Fruit fly (Drosophila melanogaster) ovary, adult (tissue): ENCODE measurements around the gene CtsL3.

Source experiments
- CG17801 ChIP-seq: fragments of 200-800 bp; optimal IDR thresholded peaks from 2 replicates; lab custom pipeline; 2019; ENCODE audit warnings: missing biosample characterization, mild to moderate bottlenecking, missing genetic modification characterization, moderate library complexity; ENCODE audit not compliant: partially characterized antibody

CtsL3 gene

DNA sequence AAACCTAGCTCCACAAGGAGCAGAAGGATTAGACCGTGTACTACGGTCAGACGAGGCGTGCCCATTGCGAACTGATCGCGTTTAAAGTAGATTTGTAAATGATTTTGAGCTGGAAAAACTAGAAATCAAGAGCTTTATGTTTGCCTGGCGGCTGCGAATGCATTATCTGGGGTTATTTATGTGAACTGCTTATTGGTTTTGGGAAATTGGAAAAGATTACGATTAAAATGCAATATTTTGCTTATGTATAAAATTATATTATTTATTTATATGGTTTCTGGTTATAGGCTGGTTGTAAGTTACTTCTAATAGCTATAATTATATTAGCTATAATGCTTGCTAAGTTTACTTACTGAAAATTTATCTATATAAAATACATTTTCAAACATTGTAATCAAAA, at the start of gene CtsL3:
Gene CtsL3 (minus strand): TSS at position 101 of the 400 bp plus-strand sequence.
- TF ChIP-seq CG17801 (GFP tag; lab: Kevin White, UChicago): no peak

DNA sequence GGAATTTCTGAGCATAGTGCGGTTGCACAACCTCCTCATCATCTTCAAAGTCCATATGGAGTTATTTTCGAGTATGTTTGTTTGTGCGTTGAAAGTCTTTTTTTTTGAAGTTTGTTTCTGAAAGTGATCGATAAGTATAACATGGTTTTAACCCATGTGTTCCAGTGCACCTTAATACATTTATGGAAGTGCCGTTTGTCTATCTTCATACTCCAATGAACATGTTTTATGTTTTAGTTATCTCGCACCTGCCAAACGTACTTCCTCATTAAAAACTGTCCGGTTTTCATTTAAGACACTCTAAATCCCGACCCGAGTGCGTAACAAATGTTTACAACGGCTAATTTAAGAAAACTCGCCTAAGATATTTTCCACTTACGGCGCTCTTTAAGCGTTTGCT, 30.4 kb upstream of the CtsL3 start, which contains the start of gene CG15580:
Gene CG15580 (minus strand): TSS at position 101 of the 400 bp plus-strand sequence.
- no peak for TF ChIP-seq CG17801 (GFP tag; lab: Kevin White, UChicago)

DNA sequence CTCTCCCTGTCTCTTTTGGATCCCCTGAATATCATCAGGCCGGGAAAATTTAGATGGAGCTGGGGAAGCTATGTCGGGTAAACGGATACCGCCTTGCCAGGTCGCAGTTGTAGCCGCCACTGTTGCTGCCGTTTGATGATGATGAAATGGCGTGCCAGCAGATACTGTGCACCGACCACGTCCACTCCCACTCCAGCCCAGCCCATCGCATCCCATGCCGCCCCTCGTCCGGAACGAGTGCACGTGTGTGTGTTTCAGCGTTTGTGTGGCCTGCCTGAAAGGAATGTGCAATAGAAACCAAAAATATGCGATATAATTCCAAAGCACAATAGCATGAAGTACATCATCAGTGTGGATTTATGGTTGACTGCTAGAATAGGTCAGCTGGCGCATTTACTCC, 11.2 kb upstream of the CtsL3 start:
- TF ChIP-seq CG17801 (GFP tag; lab: Kevin White, UChicago): no peak

DNA sequence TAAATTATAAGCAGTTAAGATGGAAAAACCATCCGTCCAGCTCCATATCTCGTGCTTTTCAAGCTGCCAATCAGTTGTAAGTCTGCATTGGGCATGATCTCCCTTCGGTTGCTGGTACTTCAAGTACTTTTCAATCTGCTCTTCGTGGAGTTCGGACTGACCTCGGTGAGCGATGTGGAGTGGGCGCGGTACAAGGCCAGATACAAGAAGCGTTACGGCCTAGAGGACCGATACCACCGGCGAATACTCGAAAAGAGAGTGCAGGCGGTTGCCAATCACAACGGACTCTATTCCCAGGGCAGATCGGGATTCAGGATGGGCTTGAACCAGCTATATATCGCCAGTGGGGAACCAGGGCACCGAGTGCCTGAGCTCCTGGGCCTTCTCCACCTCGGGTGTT, 636 bp upstream of the CtsL3 start:
- TF ChIP-seq CG17801 (GFP tag; lab: Kevin White, UChicago): no peak

DNA sequence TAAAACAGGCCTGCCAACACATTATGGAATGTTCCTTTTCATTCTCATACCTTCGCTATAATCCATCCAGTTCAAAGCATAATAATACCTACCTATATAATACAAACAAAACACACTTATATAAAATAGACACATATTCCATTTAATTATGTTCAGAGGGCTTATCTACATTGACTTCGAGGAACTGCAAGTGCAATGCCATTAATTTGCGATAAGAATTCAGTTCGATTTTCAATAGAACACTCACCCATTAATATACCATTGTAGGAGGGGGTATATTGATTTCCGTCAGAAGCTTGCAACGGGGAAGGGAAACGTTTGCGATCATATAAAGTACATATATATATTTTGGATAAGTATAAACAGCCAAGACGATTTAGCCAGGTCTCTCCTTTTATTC, 1.8 kb downstream of the CtsL3 start:
- no peak for TF ChIP-seq CG17801 (GFP tag; lab: Kevin White, UChicago)

DNA sequence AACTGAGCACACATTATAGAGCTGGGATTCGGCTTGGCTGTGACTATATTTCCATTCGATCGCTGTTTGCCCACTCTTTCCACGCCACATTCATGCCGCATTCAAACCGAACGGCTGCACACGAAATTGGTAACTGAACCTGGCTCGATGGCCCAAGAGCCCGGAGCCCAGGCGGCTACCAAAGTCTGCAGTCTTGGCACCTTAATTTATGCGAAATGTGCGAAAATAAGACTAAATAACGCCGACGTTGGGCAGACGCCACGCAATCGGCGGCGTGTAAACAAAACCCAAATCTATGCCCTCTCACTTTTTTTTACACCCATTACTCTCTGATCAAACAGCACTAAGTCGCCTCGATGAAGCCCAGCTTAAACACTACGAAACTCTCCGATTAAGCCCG, 15.2 kb downstream of the CtsL3 start, which contains the start of gene CG10280:
Gene CG10280 (minus strand): TSS at position 101 of the 400 bp plus-strand sequence.
- no peak for TF ChIP-seq CG17801 (GFP tag; lab: Kevin White, UChicago)

DNA sequence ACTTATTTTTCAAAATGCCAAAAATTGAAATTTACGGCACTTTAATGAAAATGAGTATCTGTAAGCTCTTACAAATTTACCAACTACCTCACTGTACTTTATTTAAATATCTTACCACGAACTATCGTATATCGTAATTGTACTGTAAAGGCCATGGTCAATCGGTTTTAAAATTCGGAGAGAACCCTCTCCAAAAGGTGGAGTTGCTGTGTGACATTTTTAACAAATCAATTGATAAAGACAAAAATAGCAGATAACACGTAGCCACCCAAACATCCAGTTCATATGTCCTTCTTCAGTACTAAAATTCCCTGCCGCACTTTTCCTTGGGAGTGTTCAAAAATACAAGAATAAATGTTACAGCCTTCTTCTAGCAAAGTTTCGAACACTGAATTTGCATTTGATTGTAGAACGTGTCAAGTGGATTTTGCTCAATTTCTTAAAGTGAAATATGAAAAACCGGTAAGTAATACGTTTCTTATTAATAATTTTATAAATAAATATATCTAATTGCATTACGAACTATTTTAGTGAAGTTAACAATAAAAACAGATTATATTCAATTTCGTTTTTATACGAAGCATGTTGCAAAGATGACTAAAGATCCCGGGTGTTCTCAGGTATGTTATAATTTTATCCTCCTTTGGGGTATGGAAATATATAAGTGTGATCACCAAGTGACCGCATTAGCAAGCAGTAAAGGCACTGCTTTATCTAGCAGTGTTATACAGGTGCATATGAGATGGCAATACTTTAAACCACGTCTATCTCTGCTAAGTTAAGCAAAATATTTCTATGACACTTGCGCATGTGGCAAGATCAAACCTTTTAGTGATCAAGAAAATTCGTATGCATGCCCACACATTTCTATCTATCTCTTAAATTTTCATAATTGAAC, 17.3 kb downstream of the CtsL3 start:
- TF ChIP-seq CG17801 (GFP tag; lab: Kevin White, UChicago): no peak

DNA sequence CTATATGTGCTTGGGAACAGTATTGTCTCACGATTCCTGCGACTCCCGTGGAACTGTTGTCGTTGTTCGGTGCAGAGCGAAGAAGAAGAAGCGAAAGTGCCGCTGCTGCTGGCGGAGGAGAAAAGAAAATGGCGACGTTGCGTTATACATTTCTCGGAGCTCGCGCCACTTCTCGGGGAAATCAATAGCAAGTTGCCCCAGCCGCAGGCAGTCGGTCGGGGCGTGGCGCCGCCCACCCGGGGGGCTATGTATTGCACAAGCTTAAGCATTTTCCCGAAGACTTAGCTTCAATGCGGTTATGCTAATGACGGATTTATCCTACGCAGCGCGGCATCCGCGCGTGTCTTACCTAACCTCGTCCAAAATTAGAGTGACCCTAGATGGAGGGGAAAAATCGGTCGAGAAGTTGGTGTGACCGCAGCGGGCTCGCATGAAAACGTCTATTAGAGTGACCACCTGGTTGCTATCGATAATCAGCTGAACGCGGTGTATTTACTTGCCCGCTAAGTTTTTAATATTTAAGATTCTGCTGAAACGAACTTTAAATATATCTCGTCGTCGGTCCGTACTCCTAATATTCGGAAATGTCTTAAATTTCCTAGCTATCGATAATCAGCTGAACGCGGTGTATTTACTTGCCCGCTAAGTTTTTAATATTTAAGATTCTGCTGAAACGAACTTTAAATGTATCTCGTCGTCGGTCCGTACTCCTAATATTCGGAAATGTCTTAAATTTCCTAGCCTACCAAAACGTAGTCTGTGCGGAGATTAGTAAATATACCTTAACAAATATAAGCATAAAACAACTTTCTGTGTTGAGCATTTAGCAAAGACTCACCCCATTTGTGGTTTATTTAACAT, 18.6 kb downstream of the CtsL3 start, which contains the start of gene Rm62:
Gene Rm62 (minus strand): TSS at position 378 of the 861 bp plus-strand sequence.
- peak; percentile 61 for TF ChIP-seq CG17801 (GFP tag; lab: Kevin White, UChicago)

DNA sequence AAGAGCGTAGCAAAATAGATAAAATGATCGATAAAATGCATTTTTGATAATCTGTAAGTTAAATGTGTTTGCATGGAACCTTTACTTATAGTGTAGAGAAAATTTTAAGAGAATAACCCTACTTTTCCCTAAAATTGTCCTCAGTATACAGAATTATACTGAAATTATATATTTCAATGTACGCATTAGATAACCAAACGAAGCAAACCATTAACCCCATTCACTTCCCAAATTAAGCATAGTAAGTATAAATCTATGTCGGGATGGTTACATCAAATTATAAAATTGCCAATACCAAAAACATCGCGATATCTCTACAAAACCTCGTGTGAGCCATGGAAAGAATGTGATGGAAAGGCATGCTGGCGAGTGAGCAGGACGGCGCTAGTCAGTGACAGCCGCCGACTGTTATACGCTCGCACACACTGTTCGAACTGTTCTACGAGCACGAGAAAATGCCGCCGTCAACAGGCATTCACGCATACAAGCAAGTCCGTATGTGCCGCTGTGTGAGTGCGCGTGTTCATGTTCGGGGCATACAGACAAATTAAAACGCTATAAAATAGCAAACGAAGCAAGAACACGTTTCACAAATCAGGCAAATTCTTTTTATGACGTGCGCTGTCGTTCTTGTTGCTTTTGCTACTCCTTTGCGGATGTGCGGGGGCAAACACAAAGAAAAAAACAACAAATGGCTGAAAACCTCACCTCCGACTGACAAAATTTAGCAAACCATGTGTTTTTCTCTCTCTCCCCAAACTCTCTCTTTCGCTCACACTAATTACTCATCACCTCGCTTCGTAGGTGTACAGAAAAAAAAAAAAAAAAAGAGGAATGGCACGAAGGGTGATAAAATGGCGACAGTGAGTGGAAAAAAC, 19.7 kb downstream of the CtsL3 start:
- TF ChIP-seq CG17801 (GFP tag; lab: Kevin White, UChicago): peak; percentile 49

DNA sequence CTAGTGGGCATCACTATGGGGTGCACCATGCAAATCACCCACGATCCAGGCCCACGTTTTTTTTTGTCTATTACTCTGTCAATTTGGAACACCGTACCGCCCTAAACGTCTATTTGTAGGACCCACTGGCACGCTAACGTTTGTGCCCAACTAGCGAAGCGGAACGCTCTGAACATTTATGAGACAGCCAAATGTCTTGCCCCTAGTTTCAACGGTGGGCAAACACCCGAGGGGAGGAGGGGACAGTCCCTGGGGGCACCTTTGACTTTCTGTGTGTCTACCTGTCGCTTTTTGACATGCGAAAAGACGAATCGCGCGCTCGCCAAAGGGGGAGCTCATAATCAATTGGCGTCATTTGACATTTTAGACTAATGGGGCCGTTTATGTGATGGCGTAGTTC, 20.4 kb downstream of the CtsL3 start:
- no peak for TF ChIP-seq CG17801 (GFP tag; lab: Kevin White, UChicago)

DNA sequence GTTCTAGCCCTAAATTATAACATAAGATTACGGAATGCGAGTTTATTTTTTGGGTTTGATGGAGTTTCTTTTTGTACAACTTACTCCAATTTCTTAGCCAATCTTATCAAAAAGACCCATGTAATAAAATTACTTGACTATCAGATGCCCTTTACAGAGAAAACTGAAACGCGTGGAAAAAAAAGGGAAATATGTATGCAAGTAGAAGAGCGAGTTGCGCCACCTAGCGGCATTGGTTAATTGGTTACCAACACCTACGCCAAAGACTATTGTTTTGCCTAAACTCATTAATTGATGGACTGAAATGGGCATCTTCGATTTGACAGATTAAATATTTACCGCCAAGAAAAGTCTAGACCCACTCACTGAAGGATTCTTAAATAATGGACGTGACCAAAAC, 28.2 kb downstream of the CtsL3 start:
- TF ChIP-seq CG17801 (GFP tag; lab: Kevin White, UChicago): no peak

DNA sequence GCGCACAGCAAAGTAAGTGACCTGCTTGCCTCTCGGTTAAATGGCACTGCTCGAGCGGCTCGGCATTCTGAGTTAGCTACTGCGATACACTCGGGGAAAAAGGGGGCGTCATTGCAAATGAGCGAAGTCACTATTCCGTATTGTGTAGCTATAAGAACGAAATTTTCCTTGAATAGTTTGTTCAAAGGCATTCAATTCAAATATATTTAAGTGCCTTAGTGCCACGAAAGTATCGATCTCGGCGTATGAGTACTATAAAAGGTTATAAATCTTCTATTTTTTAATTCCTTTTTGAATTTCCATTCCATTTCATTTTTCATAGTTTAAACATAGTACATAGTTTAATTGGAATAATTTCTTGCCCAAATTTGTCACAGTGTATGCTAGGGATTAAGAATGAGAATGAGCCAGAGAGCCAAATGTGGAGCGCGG, 28.8 kb downstream of the CtsL3 start:
- no peak for TF ChIP-seq CG17801 (GFP tag; lab: Kevin White, UChicago)

DNA sequence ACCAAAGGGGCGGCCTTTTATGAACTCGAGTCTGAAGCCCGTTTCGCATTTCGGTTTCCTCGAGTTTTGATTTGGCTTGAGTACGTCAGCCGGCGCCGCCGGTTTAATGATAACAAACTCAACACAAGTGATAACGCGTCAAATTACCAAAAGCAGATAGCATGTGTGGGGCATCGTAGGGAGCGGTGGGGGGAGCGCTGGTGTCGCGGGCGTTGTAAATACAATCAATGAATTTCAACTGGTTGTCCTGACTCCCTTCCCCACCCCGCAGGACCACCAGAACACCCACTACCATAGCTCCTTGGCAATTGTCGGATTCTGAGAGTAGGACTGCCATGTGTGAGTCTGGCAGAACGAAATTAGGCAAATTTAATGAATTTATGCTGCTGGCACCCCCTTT, 29.2 kb downstream of the CtsL3 start:
- TF ChIP-seq CG17801 (GFP tag; lab: Kevin White, UChicago): no peak

DNA sequence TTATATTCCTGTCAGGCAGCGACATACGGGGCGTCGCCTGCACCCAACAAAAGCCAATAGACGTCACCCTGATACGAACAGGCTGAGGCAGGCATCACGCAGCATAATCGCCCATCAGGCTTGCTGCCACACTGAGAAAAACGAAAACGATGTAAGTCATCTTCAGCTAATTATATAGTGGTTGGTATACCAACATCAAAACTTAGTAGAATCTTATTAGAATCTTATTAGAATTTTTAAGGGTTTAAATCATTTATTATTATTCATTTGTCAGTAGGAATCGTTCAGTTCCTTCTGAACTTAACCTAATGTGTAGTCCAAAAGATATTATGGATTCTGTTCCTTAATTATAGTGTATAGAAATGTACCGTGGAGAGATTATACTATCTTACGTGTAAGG, 31.7 kb downstream of the CtsL3 start:
- no peak for TF ChIP-seq CG17801 (GFP tag; lab: Kevin White, UChicago)
